Fruit fly (Drosophila melanogaster): ENCODE results near the gene S6k.

The S6k gene

DNA sequence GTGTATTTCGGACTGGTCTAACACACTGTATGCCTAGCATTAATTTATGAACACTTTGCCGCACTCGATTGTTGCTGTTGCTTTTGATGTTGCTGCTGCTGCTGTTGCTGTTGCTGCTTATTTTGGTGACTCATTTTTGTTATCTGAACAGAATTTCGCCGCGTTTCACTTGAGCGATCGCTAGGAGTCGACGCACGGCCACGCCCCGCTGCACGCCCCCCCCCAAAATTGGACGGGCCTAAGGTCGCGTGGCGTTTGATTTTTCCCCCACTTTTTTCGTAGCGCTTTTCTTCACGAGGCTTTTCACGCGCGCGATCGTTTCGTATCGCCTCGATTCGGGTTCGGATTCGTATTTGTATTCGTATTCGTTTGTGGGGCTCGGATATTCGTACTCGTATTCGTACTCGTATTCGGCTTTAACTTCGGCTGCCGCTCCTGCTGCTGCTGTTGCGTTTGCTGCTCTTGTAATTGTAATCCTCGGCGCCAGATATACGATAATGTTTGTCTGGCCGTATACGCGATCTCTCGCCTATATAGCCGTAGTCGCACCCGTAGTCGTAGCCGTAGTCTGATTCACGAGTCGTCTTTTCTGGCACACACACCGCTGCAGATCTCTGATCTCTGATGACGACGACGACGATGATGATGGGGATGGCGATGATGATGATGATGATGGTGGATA, 33.3 kb upstream of the S6k start (continued):
- TF ChIP-seq CG12769 (tag; optimal IDR thresholded peaks at IDR 0.05) (peak; percentile 55), z (GFP tag; IDR thresholded peaks at IDR 0.05) (peak; percentile 59), CG13894 (tag; optimal IDR thresholded peaks at IDR 0.05) (peak; percentile 42), CG10543 (GFP tag; optimal IDR thresholded peaks at IDR 0.05) (peak; percentile 46), HLH4C (GFP tag; IDR thresholded peaks at IDR 0.05; ENCODE audit: partially characterized antibody) (0 out of 3 replicates have a peak, but pooled peaks have one; percentile 1), Nf-YC (tag; optimal IDR thresholded peaks at IDR 0.05) (peak; percentile 28), gem (tag; optimal IDR thresholded peaks at IDR 0.05) (no peak), CG1603 (tag; optimal IDR thresholded peaks at IDR 0.05) (no peak), CG11696 (GFP tag; IDR thresholded peaks at IDR 0.05) (no peak), Med (GFP tag) (peak; percentile 56), CG11504 (tag; optimal IDR thresholded peaks at IDR 0.05) (peak; percentile 11), Hr78 (GFP tag; optimal IDR thresholded peaks at IDR 0.05) (peak in 1 of 2 experiments; percentile 9), ro (GFP tag; IDR thresholded peaks at IDR 0.05) (no peak), kay (GFP tag; optimal IDR thresholded peaks at IDR 0.05) (peak; percentile 17), Deaf1 (tag; optimal IDR thresholded peaks at IDR 0.05) (peak; percentile 99), sens (GFP tag) (peak; percentile 62), cwo (GFP tag; optimal IDR thresholded peaks at IDR 0.05) (peak; percentile 29), grn (GFP tag; optimal IDR thresholded peaks at IDR 0.05) (no peak), sisA (GFP tag; IDR thresholded peaks at IDR 0.05) (no peak), Nf-YB (GFP tag; optimal IDR thresholded peaks at IDR 0.05) (peak; percentile 49), CG3065 (GFP tag; optimal IDR thresholded peaks at IDR 0.05) (peak; percentile 30), CG11695 (GFP tag; IDR thresholded peaks at IDR 0.05) (0 out of 3 replicates have a peak, but pooled peaks have one; percentile 21), wdn (GFP tag; IDR thresholded peaks at IDR 0.05) (no peak), gsb (GFP tag; IDR thresholded peaks at IDR 0.05) (no peak), Ets97D (GFP tag; optimal IDR thresholded peaks at IDR 0.05) (no peak), Adf1 (GFP tag; IDR thresholded peaks at IDR 0.05) (0 out of 2 replicates have a peak, but pooled peaks have one; percentile 28), Jarid2 (GFP tag; optimal IDR thresholded peaks at IDR 0.05) (peak; percentile 35), chinmo (GFP tag; IDR thresholded peaks at IDR 0.05; ENCODE audit: partially characterized antibody) (peak; percentile 62; the same call in 1 of the 4 replicates)

DNA sequence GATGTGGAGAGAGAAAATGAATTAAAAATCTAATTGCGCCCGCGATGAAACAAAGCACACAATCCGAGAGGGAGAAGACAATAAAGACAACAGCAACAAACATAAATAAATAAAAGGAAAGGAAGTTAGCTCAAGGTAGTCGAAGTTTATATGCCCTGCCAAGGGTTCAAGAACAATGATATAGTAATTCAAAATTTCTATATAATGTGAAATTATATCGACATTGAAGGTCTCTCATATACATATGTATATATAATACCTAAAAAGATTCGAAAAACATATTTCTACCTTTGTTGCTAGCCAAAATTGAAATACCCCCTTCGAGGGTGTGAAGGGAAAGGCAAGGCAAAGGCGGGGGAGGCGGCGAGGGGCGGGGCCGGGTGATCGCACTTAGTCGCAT, 30.1 kb upstream of the S6k start:
- TF ChIP-seq Blimp-1 (GFP tag; optimal IDR thresholded peaks at IDR 0.05) = peak; percentile 20
- TF ChIP-seq D (optimal IDR thresholded peaks at IDR 0.05) = no peak
- peak; percentile 31 for TF ChIP-seq D (GFP tag; optimal IDR thresholded peaks at IDR 0.05)
- peak; percentile 27 for TF ChIP-seq CG11504 (tag; optimal IDR thresholded peaks at IDR 0.05)
- peak; percentile 22 for TF ChIP-seq nmo (GFP tag; optimal IDR thresholded peaks at IDR 0.05)
- 0 out of 2 replicates have a peak, but pooled peaks have one; percentile 10 for TF ChIP-seq vvl (GFP tag; IDR thresholded peaks at IDR 0.05)
- peak; percentile 42 for TF ChIP-seq CG10979 (tag; optimal IDR thresholded peaks at IDR 0.05)
- peak; percentile 39 for TF ChIP-seq CG18262 (tag; optimal IDR thresholded peaks at IDR 0.05)
- TF ChIP-seq CG17568 (GFP tag; optimal IDR thresholded peaks at IDR 0.05) = no peak
- TF ChIP-seq Med (GFP tag) = peak; percentile 38
- TF ChIP-seq row (GFP tag; IDR thresholded peaks at IDR 0.05) = 0 out of 3 replicates have a peak, but pooled peaks have one; percentile 30
- peak; percentile 42 for TF ChIP-seq gem (tag; optimal IDR thresholded peaks at IDR 0.05)
- peak in 1 of 3 experiments; percentile 29 for TF ChIP-seq lola (GFP tag; optimal IDR thresholded peaks at IDR 0.05)
- TF ChIP-seq Ssrp (tag; optimal IDR thresholded peaks at IDR 0.05) = peak; percentile 14
- TF ChIP-seq Camta (GFP tag; optimal IDR thresholded peaks at IDR 0.05) = no peak
- TF ChIP-seq bsh (GFP tag; optimal IDR thresholded peaks at IDR 0.05) = peak in 1 of 2 experiments; percentile 44
- TF ChIP-seq otp (GFP tag; IDR thresholded peaks at IDR 0.05) = no peak
- peak; percentile 51 for TF ChIP-seq dmrt11E (tag; optimal IDR thresholded peaks at IDR 0.05)
- TF ChIP-seq ase (GFP tag; IDR thresholded peaks at IDR 0.05) = no peak
- peak; percentile 19 for TF ChIP-seq phol (tag; optimal IDR thresholded peaks at IDR 0.05)
- TF ChIP-seq CG2712 (tag; optimal IDR thresholded peaks at IDR 0.05) = peak; percentile 41
- TF ChIP-seq CG2678 (tag; optimal IDR thresholded peaks at IDR 0.05) = peak; percentile 13
- peak; percentile 33 for TF ChIP-seq Hr39 (optimal IDR thresholded peaks at IDR 0.05)
- TF ChIP-seq CG9437 (GFP tag; optimal IDR thresholded peaks at IDR 0.05) = no peak

Measured in whole organism, embryonic.